Worm (Caenorhabditis elegans) whole organism, mixed stage, embryonic: Measurements from ENCODE around the gene math-38.

ENCODE experiments used
- blmp-1 ChIP-seq: fragments of 150-350 bp; optimal IDR thresholded peaks from 2 replicates; lab custom pipeline; 2014; ENCODE audit warnings: missing biosample characterization, missing genetic modification characterization
- mep-1 ChIP-seq: fragments of 150-350 bp; optimal IDR thresholded peaks from 2 replicates; lab custom pipeline; 2017; ENCODE audit warnings: missing biosample characterization, missing genetic modification reagents, missing genetic modification characterization, inconsistent platforms
- snpc-4 ChIP-seq: fragments of 150-350 bp; optimal IDR thresholded peaks from 2 replicates; lab custom pipeline; 2014; ENCODE audit warnings: missing biosample characterization, missing genetic modification characterization
- ztf-11 ChIP-seq: fragments of 150-350 bp; optimal IDR thresholded peaks from 2 replicates; lab custom pipeline; 2014; ENCODE audit warnings: missing biosample characterization, missing genetic modification characterization

DNA sequence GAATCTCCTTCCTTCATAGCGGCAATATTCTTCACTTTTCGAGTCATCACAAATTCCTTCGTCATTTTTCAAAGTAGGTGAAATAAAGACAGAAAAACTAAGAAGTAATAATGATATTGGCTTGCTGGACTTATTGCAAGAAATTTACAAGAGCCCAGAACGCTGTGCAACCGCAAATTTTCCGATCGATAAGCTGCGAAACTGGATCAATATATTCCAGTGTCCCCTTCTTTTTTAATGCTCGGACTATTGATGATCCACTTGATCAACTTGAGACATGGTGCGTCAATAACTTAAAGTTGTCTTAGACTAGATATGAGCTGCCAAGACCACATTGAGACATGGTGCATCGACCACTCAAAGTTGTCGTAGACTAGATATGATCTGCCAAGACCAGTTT, 26.3 kb upstream of the math-38 start, which contains the start of gene bath-33:
- TF ChIP-seq ztf-11 (tag; lab: Kevin White, UChicago): no peak
- no peak for TF ChIP-seq snpc-4 (tag; lab: Kevin White, UChicago)
- no peak for TF ChIP-seq blmp-1 (tag; lab: Kevin White, UChicago)
- TF ChIP-seq mep-1 (tag; lab: Kevin White, UChicago): no peak
